Worm (Caenorhabditis elegans): ENCODE data around the gene pals-40.

DNA sequence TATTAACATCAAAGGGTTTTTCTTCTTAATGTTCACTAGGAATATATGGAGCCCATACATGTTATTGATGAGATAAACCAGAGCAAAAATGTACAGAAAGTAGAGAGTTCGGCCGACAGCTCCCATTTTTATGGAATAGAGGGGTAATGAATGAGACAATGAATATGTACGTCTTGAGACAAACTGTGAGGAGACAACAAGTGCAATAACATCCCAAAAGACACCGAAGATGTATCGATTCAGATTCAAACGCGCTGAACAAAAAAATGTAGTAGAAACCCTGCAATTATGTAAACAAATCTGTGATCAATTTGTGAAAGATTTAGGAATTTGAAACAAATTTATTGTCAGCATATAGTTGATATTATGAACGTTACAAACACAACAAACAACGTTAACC, 30.8 kb downstream of the pals-40 start:
- TF ChIP-seq K12H6.12 (tag; optimal IDR thresholded peaks at IDR 0.05) (no peak), gei-17 (GFP tag; optimal IDR thresholded peaks at IDR 0.05) (no peak), akir-1 (GFP tag; optimal IDR thresholded peaks at IDR 0.05) (no peak), hrde-1 (tag; optimal IDR thresholded peaks at IDR 0.05; ENCODE audit: borderline replicate concordance) (no peak), him-1 (tag; optimal IDR thresholded peaks at IDR 0.05) (no peak)

All from whole organism, young adult.